Fruit fly (Drosophila melanogaster): ENCODE results near the gene LSm7.

dm6 chr2L:16760504-16761417 is 17.9 kb upstream of the LSm7 start, which contains the start of gene ppk17:
- TF ChIP-seq Abd-B (GFP tag; optimal IDR thresholded peaks at IDR 0.05) (no peak), dsf (GFP tag; optimal IDR thresholded peaks at IDR 0.05; ENCODE audit: borderline replicate concordance) (no peak), psq (GFP tag; optimal IDR thresholded peaks at IDR 0.05) (no peak), foxo (GFP tag; optimal IDR thresholded peaks at IDR 0.05) (no peak)
